Fruit fly (Drosophila melanogaster) whole organism, embryonic: ENCODE measurements around the gene CG6195.

Experiments used
- Atf3 ChIP-seq: fragments of 200-800 bp; sonication (Bioruptor generic); optimal IDR thresholded peaks from 3 replicates; lab custom pipeline; 2016; ENCODE audit warnings: missing biosample characterization, missing genetic modification characterization
- CG10147 ChIP-seq: fragments of 200-800 bp; sonication (Bioruptor generic); optimal IDR thresholded peaks from 2 replicates; lab custom pipeline; 2019; ENCODE audit warnings: missing biosample characterization, mild to moderate bottlenecking, missing genetic modification characterization, moderate library complexity
- CG1024 ChIP-seq: fragments of 200-800 bp; sonication (Bioruptor generic); IDR thresholded peaks from 2 replicates; pipeline ENCODE4 v1.3.6; 2022; ENCODE audit warnings: missing biosample characterization, missing genetic modification characterization
- CG10543 ChIP-seq: fragments of 200-800 bp; sonication (Bioruptor generic); optimal IDR thresholded peaks from 3 replicates; lab custom pipeline; 2017; ENCODE audit warnings: missing biosample characterization, mild to moderate bottlenecking, missing genetic modification characterization, moderate library complexity
- CG10959 ChIP-seq: fragments of 200-800 bp; sonication (Bioruptor generic); IDR thresholded peaks from 2 replicates; pipeline ENCODE4 v1.3.6; 2022; ENCODE audit warnings: missing biosample characterization, missing genetic modification characterization
- CG11247 ChIP-seq: fragments of 200-800 bp; sonication (Bioruptor generic); IDR thresholded peaks from 2 replicates; pipeline ENCODE4 v1.3.6; 2022; ENCODE audit warnings: missing biosample characterization, missing genetic modification characterization
- CG11504 ChIP-seq: fragments of 200-800 bp; sonication (Bioruptor generic); optimal IDR thresholded peaks from 3 replicates; lab custom pipeline; 2019; ENCODE audit warnings: missing biosample characterization, mild to moderate bottlenecking, missing genetic modification characterization, moderate library complexity
- CG12071 ChIP-seq: fragments of 200-800 bp; sonication (Bioruptor generic); optimal IDR thresholded peaks from 3 replicates; lab custom pipeline; 2018; ENCODE audit warnings: missing biosample characterization, mild to moderate bottlenecking, missing genetic modification characterization
- CG12299 ChIP-seq: fragments of 200-800 bp; sonication (Bioruptor generic); optimal IDR thresholded peaks from 2 replicates; lab custom pipeline; 2018; ENCODE audit warnings: missing biosample characterization, mild to moderate bottlenecking, missing genetic modification characterization
- CG14441 ChIP-seq: fragments of 200-800 bp; sonication (Bioruptor generic); IDR thresholded peaks from 2 replicates; pipeline ENCODE4 v1.3.6; 2022; ENCODE audit warnings: missing biosample characterization, missing genetic modification characterization
- CG14860 ChIP-seq: fragments of 200-800 bp; sonication (Bioruptor generic); IDR thresholded peaks from 3 replicates; pipeline ENCODE4 v1.3.6; 2022; ENCODE audit warnings: missing biosample characterization, missing genetic modification characterization; ENCODE audit not compliant: partially characterized antibody
- CG17568 ChIP-seq: fragments of 200-800 bp; sonication (Bioruptor generic); optimal IDR thresholded peaks from 2 replicates; lab custom pipeline; 2018; ENCODE audit warnings: missing biosample characterization, mild to moderate bottlenecking, missing genetic modification characterization, moderate library complexity
- CG17802 ChIP-seq: fragments of 200-800 bp; sonication (Bioruptor generic); optimal IDR thresholded peaks from 2 replicates; lab custom pipeline; 2018; ENCODE audit warnings: missing biosample characterization, mild to moderate bottlenecking, missing genetic modification characterization, moderate library complexity
- CG2120 ChIP-seq: fragments of 200-800 bp; sonication (Bioruptor generic); optimal IDR thresholded peaks from 3 replicates; lab custom pipeline; 2016; ENCODE audit warnings: missing biosample characterization, missing genetic modification characterization
- CG2202 ChIP-seq: fragments of 200-800 bp; sonication (Bioruptor generic); optimal IDR thresholded peaks from 2 replicates; lab custom pipeline; 2018; ENCODE audit warnings: missing biosample characterization, mild to moderate bottlenecking, missing genetic modification characterization
- CG2889 ChIP-seq: fragments of 200-800 bp; sonication (Bioruptor generic); IDR thresholded peaks from 3 replicates; pipeline ENCODE4 v1.3.6; 2022; ENCODE audit warnings: missing biosample characterization, missing genetic modification characterization
- CG30431 ChIP-seq: fragments of 200-800 bp; sonication (Bioruptor generic); optimal IDR thresholded peaks from 2 replicates; lab custom pipeline; 2017; ENCODE audit warnings: missing biosample characterization, missing genetic modification characterization
- CG3163 ChIP-seq: fragments of 200-800 bp; sonication (Bioruptor generic); optimal IDR thresholded peaks from 3 replicates; lab custom pipeline; 2016; ENCODE audit warnings: missing biosample characterization, missing genetic modification characterization
- CG3838 ChIP-seq: fragments of 200-800 bp; sonication (Bioruptor generic); optimal IDR thresholded peaks from 3 replicates; lab custom pipeline; 2016; ENCODE audit warnings: missing biosample characterization, missing genetic modification characterization
- CG42726 ChIP-seq: fragments of 200-800 bp; sonication (Bioruptor generic); IDR thresholded peaks from 2 replicates; pipeline ENCODE4 v1.3.6; 2022; ENCODE audit warnings: missing biosample characterization, missing genetic modification characterization; ENCODE audit not compliant: partially characterized antibody
- CG4854 ChIP-seq: fragments of 200-800 bp; sonication (Bioruptor generic); optimal IDR thresholded peaks from 2 replicates; lab custom pipeline; 2016; ENCODE audit warnings: missing biosample characterization, missing genetic modification characterization, inconsistent platforms
- CG6654 ChIP-seq: fragments of 200-800 bp; sonication (Bioruptor generic); optimal IDR thresholded peaks from 2 replicates; lab custom pipeline; 2017; ENCODE audit warnings: missing biosample characterization, mild to moderate bottlenecking, missing genetic modification characterization
- CG7786 ChIP-seq: fragments of 200-800 bp; sonication (Bioruptor generic); optimal IDR thresholded peaks from 2 replicates; lab custom pipeline; 2016; ENCODE audit warnings: missing biosample characterization, missing genetic modification characterization
- Dad ChIP-seq: fragments of 200-800 bp; sonication (Bioruptor generic); optimal IDR thresholded peaks from 3 replicates; lab custom pipeline; 2016; ENCODE audit warnings: missing biosample characterization, missing genetic modification characterization
- Dll ChIP-seq: fragments of 200-800 bp; sonication (Bioruptor generic); IDR thresholded peaks from 4 replicates; pipeline ENCODE4 v1.3.6; 2022; ENCODE audit warnings: missing biosample characterization, missing genetic modification characterization; ENCODE audit not compliant: partially characterized antibody
- Dref ChIP-seq: fragments of 200-800 bp; sonication (Bioruptor generic); IDR thresholded peaks from 2 replicates; pipeline ENCODE4 v1.3.6; 2022; ENCODE audit warnings: missing biosample characterization, missing genetic modification characterization
- Ets97D ChIP-seq: fragments of 200-800 bp; sonication (Bioruptor generic); optimal IDR thresholded peaks from 3 replicates; lab custom pipeline; 2016; ENCODE audit warnings: missing biosample characterization, missing genetic modification characterization
- Hand ChIP-seq: fragments of 200-800 bp; sonication (Bioruptor generic); optimal IDR thresholded peaks from 2 replicates; lab custom pipeline; 2017; ENCODE audit warnings: mild to moderate bottlenecking, missing biosample characterization, missing genetic modification reagents, missing genetic modification characterization
- Hey ChIP-seq: fragments of 200-800 bp; sonication (Bioruptor generic); optimal IDR thresholded peaks from 3 replicates; lab custom pipeline; 2018; ENCODE audit warnings: missing biosample characterization, mild to moderate bottlenecking, missing genetic modification characterization
- Max ChIP-seq: fragments of 200-800 bp; sonication (Bioruptor generic); optimal IDR thresholded peaks from 2 replicates; lab custom pipeline; 2016; ENCODE audit warnings: missing biosample characterization, mild to moderate bottlenecking, missing genetic modification characterization
- Oaz ChIP-seq: fragments of 200-800 bp; sonication (Bioruptor generic); IDR thresholded peaks from 2 replicates; pipeline ENCODE4 v1.3.6; 2022; ENCODE audit warnings: missing biosample characterization, missing genetic modification characterization
- Oli ChIP-seq: fragments of 200-800 bp; sonication (Bioruptor generic); optimal IDR thresholded peaks from 2 replicates; lab custom pipeline; 2018; ENCODE audit warnings: missing biosample characterization, mild to moderate bottlenecking, missing genetic modification characterization, moderate library complexity
- Ravus ChIP-seq: fragments of 200-800 bp; sonication (Bioruptor generic); IDR thresholded peaks from 2 replicates; pipeline ENCODE4 v1.3.6; 2022; ENCODE audit warnings: missing biosample characterization, missing genetic modification characterization
- Sry-δ ChIP-seq: fragments of 200-800 bp; sonication (Bioruptor generic); optimal IDR thresholded peaks from 2 replicates; lab custom pipeline; 2016; ENCODE audit warnings: missing biosample characterization, missing genetic modification characterization
- Tbp ChIP-seq: fragments of >200 bp; optimal IDR thresholded peaks from 2 replicates; lab custom pipeline; 2018; ENCODE audit warnings: missing biosample characterization, missing genetic modification characterization
- Vsx1 ChIP-seq: fragments of 200-800 bp; sonication (Bioruptor generic); optimal IDR thresholded peaks from 2 replicates; lab custom pipeline; 2017; ENCODE audit warnings: missing biosample characterization, mild to moderate bottlenecking, missing genetic modification characterization, missing genetic modification reagents
- ac ChIP-seq: fragments of 200-800 bp; sonication (Bioruptor generic); optimal IDR thresholded peaks from 3 replicates; lab custom pipeline; 2017; ENCODE audit warnings: missing biosample characterization, mild to moderate bottlenecking, missing genetic modification characterization
- ase ChIP-seq: fragments of 200-800 bp; sonication (Bioruptor generic); IDR thresholded peaks from 3 replicates; pipeline ENCODE4 v1.3.6; 2022; ENCODE audit warnings: missing biosample characterization, missing genetic modification characterization
- bab2 ChIP-seq: fragments of 200-800 bp; sonication (Bioruptor generic); optimal IDR thresholded peaks from 2 replicates; lab custom pipeline; 2016; ENCODE audit warnings: missing biosample characterization, missing genetic modification characterization
- bcd ChIP-seq: fragments of 200-800 bp; sonication (Bioruptor generic); optimal IDR thresholded peaks from 2 replicates; lab custom pipeline; 2017; ENCODE audit warnings: missing biosample characterization, mild to moderate bottlenecking, missing genetic modification characterization
- chif ChIP-seq, 2 experiments: fragments of 200-800 bp; sonication (Bioruptor generic); optimal IDR thresholded peaks; 3 replicates each; lab custom pipeline; 2016; ENCODE audit warnings: missing biosample characterization in 2 of 2, missing genetic modification characterization in 2 of 2
- corto ChIP-seq: fragments of 200-800 bp; sonication (Bioruptor generic); optimal IDR thresholded peaks from 2 replicates; lab custom pipeline; 2016; ENCODE audit warnings: missing biosample characterization, mild to moderate bottlenecking, missing genetic modification characterization, moderate library complexity
- gro ChIP-seq: fragments of 200-800 bp; sonication (Bioruptor generic); optimal IDR thresholded peaks from 2 replicates; lab custom pipeline; 2016; ENCODE audit warnings: missing biosample characterization, missing genetic modification characterization
- ken ChIP-seq: fragments of 200-800 bp; sonication (Bioruptor generic); IDR thresholded peaks from 3 replicates; pipeline ENCODE4 v1.3.6; 2022; ENCODE audit warnings: missing biosample characterization, missing genetic modification characterization
- mam ChIP-seq: fragments of 200-800 bp; sonication (Bioruptor generic); optimal IDR thresholded peaks from 3 replicates; lab custom pipeline; 2016; ENCODE audit warnings: missing biosample characterization, missing genetic modification characterization
- nom ChIP-seq: fragments of 200-800 bp; sonication (Bioruptor generic); optimal IDR thresholded peaks from 2 replicates; lab custom pipeline; 2017; ENCODE audit warnings: missing biosample characterization, missing genetic modification characterization, mild to moderate bottlenecking, moderate library complexity, missing genetic modification reagents
- salm ChIP-seq: fragments of 200-800 bp; sonication (Bioruptor generic); optimal IDR thresholded peaks from 2 replicates; lab custom pipeline; 2018; ENCODE audit warnings: missing biosample characterization, mild to moderate bottlenecking, missing genetic modification characterization
- sd ChIP-seq: fragments of 200-800 bp; sonication (Bioruptor generic); optimal IDR thresholded peaks from 3 replicates; lab custom pipeline; 2018; ENCODE audit warnings: missing biosample characterization, mild to moderate bottlenecking, missing genetic modification characterization, moderate library complexity
- slp2 ChIP-seq: fragments of 200-800 bp; sonication (Bioruptor generic); optimal IDR thresholded peaks from 2 replicates; lab custom pipeline; 2016; ENCODE audit warnings: missing biosample characterization, missing genetic modification characterization
- stc ChIP-seq: fragments of 200-800 bp; sonication (Bioruptor generic); IDR thresholded peaks from 2 replicates; pipeline ENCODE4 v1.3.6; 2022; ENCODE audit warnings: missing biosample characterization, missing genetic modification characterization
- wdn ChIP-seq: fragments of 200-800 bp; sonication (Bioruptor generic); IDR thresholded peaks from 2 replicates; pipeline ENCODE4 v1.3.6; 2022; ENCODE audit warnings: missing biosample characterization, missing genetic modification characterization
- wor ChIP-seq: fragments of 200-800 bp; sonication (Bioruptor generic); IDR thresholded peaks from 2 replicates; pipeline ENCODE4 v1.3.6; 2022; ENCODE audit warnings: missing biosample characterization, missing genetic modification characterization
- yki ChIP-seq: fragments of >200 bp; optimal IDR thresholded peaks from 3 replicates; lab custom pipeline; 2018

Gene CG6195

DNA sequence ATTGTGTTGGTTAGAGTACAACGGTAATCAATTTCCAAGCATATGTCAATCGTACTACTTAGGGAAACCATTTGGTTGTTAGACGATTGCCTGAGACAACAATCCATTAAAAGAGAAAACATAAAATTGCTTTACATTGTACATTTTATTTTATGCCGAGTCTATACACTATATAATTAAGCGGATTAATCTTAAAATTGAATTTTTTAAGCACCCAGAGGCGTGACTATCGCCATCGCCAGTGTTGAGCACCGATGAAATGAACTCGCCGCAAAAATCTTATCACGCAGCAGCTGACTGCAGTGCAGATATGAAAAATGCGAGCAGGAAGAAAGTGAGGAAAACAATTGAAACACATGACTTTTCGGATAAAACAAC lies 5.3 kb downstream of the CG6195 start (continued):
- TF ChIP-seq bcd: no peak
- peak; percentile 81 for TF ChIP-seq Dll (GFP tag; lab: Robert Waterston, UW)
- no peak for TF ChIP-seq Hey (tag; lab: Kevin White, UChicago)
- no peak for TF ChIP-seq nom
- TF ChIP-seq CG11247 (GFP tag; lab: Robert Waterston, UW): no peak
- TF ChIP-seq CG6654 (GFP tag; lab: Kevin White, UChicago): no peak
- no peak for TF ChIP-seq Ravus (GFP tag; lab: Robert Waterston, UW)
- no peak for TF ChIP-seq CG3838
- no peak for TF ChIP-seq CG12071 (GFP tag; lab: Kevin White, UChicago)
- no peak for TF ChIP-seq CG10959 (GFP tag; lab: Robert Waterston, UW)
- no peak for TF ChIP-seq Dad (GFP tag; lab: Kevin White, UChicago)
- no peak for TF ChIP-seq ken (GFP tag; lab: Robert Waterston, UW)
- no peak for TF ChIP-seq CG4854 (GFP tag; lab: Kevin White, UChicago)
- no peak for TF ChIP-seq salm (tag; lab: Kevin White, UChicago)
- TF ChIP-seq CG2202 (tag; lab: Kevin White, UChicago): no peak
- no peak for TF ChIP-seq Oli (tag; lab: Kevin White, UChicago)
- no peak for TF ChIP-seq CG14441
- TF ChIP-seq ac (GFP tag; lab: Kevin White, UChicago): no peak
- TF ChIP-seq CG17802 (tag; lab: Kevin White, UChicago): no peak
- TF ChIP-seq corto (GFP tag; lab: Kevin White, UChicago): no peak
- no peak for TF ChIP-seq sd (tag; lab: Kevin White, UChicago)
- TF ChIP-seq Atf3 (GFP tag; lab: Kevin White, UChicago): no peak
- TF ChIP-seq CG14860 (GFP tag; lab: Robert Waterston, UW): peak; percentile 68
- no peak for TF ChIP-seq CG12299 (tag; lab: Kevin White, UChicago)
- peak; percentile 16 for TF ChIP-seq bab2 (GFP tag; lab: Kevin White, UChicago)
- TF ChIP-seq Sry-δ: peak; percentile 57
- no peak for TF ChIP-seq CG30431 (GFP tag; lab: Kevin White, UChicago)
- TF ChIP-seq wor: no peak
- TF ChIP-seq CG17568: no peak
- TF ChIP-seq wdn (GFP tag; lab: Robert Waterston, UW): no peak
- TF ChIP-seq gro (GFP tag; lab: Kevin White, UChicago): peak; percentile 19
- TF ChIP-seq stc (GFP tag; lab: Robert Waterston, UW): no peak
- no peak for TF ChIP-seq CG11504 (tag; lab: Kevin White, UChicago)
- peak; percentile 34 for TF ChIP-seq Dref (GFP tag; lab: Robert Waterston, UW)
- no peak for TF ChIP-seq chif (GFP tag; optimal IDR thresholded peaks at IDR 0.05; lab: Kevin White, UChicago)
- TF ChIP-seq CG2889 (GFP tag; lab: Robert Waterston, UW): no peak
- no peak for TF ChIP-seq yki (lab: Kevin White, UChicago)
- no peak for TF ChIP-seq ase (GFP tag; lab: Robert Waterston, UW)
- no peak for TF ChIP-seq CG10543
- no peak for TF ChIP-seq Oaz
- no peak for TF ChIP-seq CG3163 (GFP tag; lab: Kevin White, UChicago)
- peak; percentile 27 for TF ChIP-seq CG2120
- TF ChIP-seq Hand (GFP tag; lab: Kevin White, UChicago): no peak
- no peak for TF ChIP-seq CG1024 (GFP tag; lab: Robert Waterston, UW)
- TF ChIP-seq Ets97D (GFP tag; lab: Kevin White, UChicago): peak; percentile 3
- TF ChIP-seq Max (GFP tag; lab: Kevin White, UChicago): no peak
- peak; percentile 52; the same call in 1 of the 2 replicates for TF ChIP-seq CG42726 (GFP tag; lab: Robert Waterston, UW)
- no peak for TF ChIP-seq slp2 (GFP tag; lab: Kevin White, UChicago)
- peak; percentile 1 for TF ChIP-seq CG7786 (GFP tag; lab: Kevin White, UChicago)
- TF ChIP-seq Vsx1 (GFP tag; lab: Kevin White, UChicago): no peak
- TF ChIP-seq mam (GFP tag; lab: Kevin White, UChicago): no peak
- TF ChIP-seq CG10147 (GFP tag; lab: Kevin White, UChicago): no peak
- no peak for TF ChIP-seq Tbp (GFP tag; lab: Kevin White, UChicago)
